Worm (Caenorhabditis elegans) whole organism, L4 larva: Measurements from ENCODE around the gene bgnt-1.3.

Experiments
- D1046.2 ChIP-seq: fragments of 200-800 bp; sonication (Bioruptor generic); IDR thresholded peaks from 2 replicates; pipeline ENCODE4 v1.3.6; 2022; ENCODE audit warnings: missing genetic modification characterization, missing compliant biosample characterization
- F49E8.2 ChIP-seq: sonication (generic microtip); optimal IDR thresholded peaks from 2 replicates; lab custom pipeline; 2016; ENCODE audit warnings: missing compliant biosample characterization, mild to moderate bottlenecking, missing genetic modification characterization, borderline replicate concordance
- aha-1 ChIP-seq: fragments of 150-350 bp; peaks from one replicate; lab custom pipeline; 2014; ENCODE audit warnings: missing biosample characterization, missing genetic modification characterization
- aly-2 ChIP-seq: sonication (generic microtip); optimal IDR thresholded peaks from 2 replicates; lab custom pipeline; 2018; ENCODE audit warnings: missing biosample characterization, missing genetic modification characterization
- ama-1 ChIP-seq: fragments of 150-350 bp; optimal IDR thresholded peaks from 2 replicates; lab custom pipeline; 2014; ENCODE audit warnings: inconsistent platforms, mixed read lengths
- attf-4 ChIP-seq: sonication (generic microtip); optimal IDR thresholded peaks from 3 replicates; lab custom pipeline; 2017; ENCODE audit warnings: missing biosample characterization, missing genetic modification characterization
- ceh-20 ChIP-seq: fragments of 200-800 bp; sonication (Bioruptor generic); IDR thresholded peaks from 2 replicates; pipeline ENCODE4 v1.3.6; 2022; ENCODE audit warnings: missing genetic modification reagents, missing genetic modification characterization, missing compliant biosample characterization
- ceh-44 ChIP-seq: fragments of 200-800 bp; sonication (Bioruptor generic); IDR thresholded peaks from 2 replicates; pipeline ENCODE4 v1.3.6; 2022; ENCODE audit warnings: missing genetic modification reagents, missing genetic modification characterization, missing compliant biosample characterization
- daf-16 ChIP-seq, 3 experiments: sonication (generic microtip); optimal IDR thresholded peaks; 2 replicates each; lab custom pipeline; 2016 to 2017; ENCODE audit warnings: missing genetic modification characterization in 3 of 3, missing genetic modification reagents in 3 of 3, mild to moderate bottlenecking in 2 of 3, missing compliant biosample characterization in 2 of 3, missing biosample characterization in 1 of 3, moderate library complexity in 1 of 3
- daf-19 ChIP-seq: fragments of 200-800 bp; sonication (Bioruptor generic); conservative IDR thresholded peaks from 2 replicates; pipeline ENCODE4 v1.3.6; 2022; ENCODE audit warnings: missing genetic modification characterization, missing compliant biosample characterization
- dmd-6 ChIP-seq: fragments of 200-800 bp; sonication (Bioruptor generic); IDR thresholded peaks from 2 replicates; pipeline ENCODE4 v1.3.6; 2022; ENCODE audit warnings: missing genetic modification reagents, missing genetic modification characterization, missing compliant biosample characterization
- dpl-1 ChIP-seq: fragments of 150-350 bp; optimal IDR thresholded peaks from 2 replicates; lab custom pipeline; 2014; ENCODE audit warnings: missing biosample characterization, missing genetic modification reagents, missing genetic modification characterization
- dve-1 ChIP-seq: sonication (generic microtip); optimal IDR thresholded peaks from 2 replicates; lab custom pipeline; 2017; ENCODE audit warnings: antibody characterized with exemption, mild to moderate bottlenecking, missing genetic modification characterization, missing compliant biosample characterization; ENCODE audit not compliant: insufficient read depth
- gei-8 ChIP-seq: fragments of 200-800 bp; sonication (Bioruptor generic); optimal IDR thresholded peaks from 2 replicates; lab custom pipeline; 2018; ENCODE audit warnings: mild to moderate bottlenecking, missing genetic modification characterization, missing compliant biosample characterization
- hif-1 ChIP-seq, 2 experiments: sonication (generic microtip); optimal IDR thresholded peaks; 2 replicates each; lab custom pipeline; 2016 to 2017; ENCODE audit warnings: missing compliant biosample characterization in 2 of 2, missing genetic modification characterization in 2 of 2, missing genetic modification reagents in 2 of 2, missing genotype in 2 of 2, mild to moderate bottlenecking in 1 of 2
- hlh-11 ChIP-seq: fragments of 200-800 bp; sonication (Bioruptor generic); optimal IDR thresholded peaks from 2 replicates; lab custom pipeline; 2018; ENCODE audit warnings: mild to moderate bottlenecking, missing genetic modification characterization, missing compliant biosample characterization
- hmg-1.1 ChIP-seq: fragments of 200-800 bp; sonication (Bioruptor generic); IDR thresholded peaks from 2 replicates; pipeline ENCODE4 v1.3.6; 2022; ENCODE audit warnings: missing genetic modification reagents, missing genetic modification characterization, missing compliant biosample characterization
- lim-7 ChIP-seq: fragments of 200-800 bp; sonication (Bioruptor generic); IDR thresholded peaks from 2 replicates; pipeline ENCODE4 v1.3.6; 2022; ENCODE audit warnings: missing genetic modification characterization, missing compliant biosample characterization
- lin-13 ChIP-seq: fragments of 150-350 bp; optimal IDR thresholded peaks from 2 replicates; lab custom pipeline; 2014; ENCODE audit warnings: missing biosample characterization, missing genetic modification reagents, missing genetic modification characterization
- lin-38 ChIP-seq: fragments of 200-800 bp; sonication (Bioruptor generic); IDR thresholded peaks from 2 replicates; pipeline ENCODE4 v1.3.6; 2022; ENCODE audit warnings: missing genetic modification reagents, missing genetic modification characterization, missing compliant biosample characterization
- lir-3 ChIP-seq: sonication (generic microtip); optimal IDR thresholded peaks from 2 replicates; lab custom pipeline; 2016; ENCODE audit warnings: mild to moderate bottlenecking, missing genetic modification characterization, missing compliant biosample characterization
- lsy-2 ChIP-seq, 2 experiments: fragments of 150-350 bp in 1 of 2; sonication (generic microtip) in 1 of 2; optimal IDR thresholded peaks; 2 replicates each; lab custom pipeline; 2014 to 2017; ENCODE audit warnings: missing biosample characterization in 2 of 2, missing genetic modification characterization in 2 of 2
- madf-9 ChIP-seq: fragments of 200-800 bp; sonication (Bioruptor generic); conservative IDR thresholded peaks from 2 replicates; pipeline ENCODE4 v1.3.6; 2022; ENCODE audit warnings: missing genetic modification reagents, missing genetic modification characterization, missing compliant biosample characterization
- mdl-1 ChIP-seq, 2 experiments: fragments of 150-350 bp in 1 of 2; sonication (generic microtip) in 1 of 2; optimal IDR thresholded peaks; 2 replicates each; lab custom pipeline; 2014 to 2017; ENCODE audit warnings: missing biosample characterization in 2 of 2, missing genetic modification characterization in 2 of 2
- mdt-29 ChIP-seq: fragments of 200-800 bp; sonication (Bioruptor generic); IDR thresholded peaks from 2 replicates; pipeline ENCODE4 v1.3.6; 2022; ENCODE audit warnings: missing genetic modification reagents, missing genetic modification characterization, missing compliant biosample characterization
- mep-1 ChIP-seq: fragments of 150-350 bp; sonication (generic microtip); optimal IDR thresholded peaks from 3 replicates; lab custom pipeline; 2014; ENCODE audit warnings: missing biosample characterization, missing genetic modification characterization
- mes-2 ChIP-seq: sonication (generic microtip); optimal IDR thresholded peaks from 2 replicates; lab custom pipeline; 2016; ENCODE audit warnings: missing genotype, mild to moderate bottlenecking, missing genetic modification characterization, missing compliant biosample characterization; ENCODE audit not compliant: poor library complexity, severe bottlenecking
- mxl-2 ChIP-seq: fragments of 200-800 bp; sonication (Bioruptor generic); conservative IDR thresholded peaks from 2 replicates; pipeline ENCODE4 v1.3.6; 2022; ENCODE audit warnings: missing genetic modification reagents, missing genetic modification characterization, missing compliant biosample characterization
- mxl-3 ChIP-seq: fragments of 200-800 bp; sonication (Bioruptor generic); optimal IDR thresholded peaks from 2 replicates; lab custom pipeline; 2018; ENCODE audit warnings: mild to moderate bottlenecking, missing genetic modification characterization, missing compliant biosample characterization
- nhr-10 ChIP-seq: fragments of 150-350 bp; optimal IDR thresholded peaks from 2 replicates; lab custom pipeline; 2014; ENCODE audit warnings: missing biosample characterization, missing genetic modification characterization
- nhr-102 ChIP-seq: sonication (generic microtip); optimal IDR thresholded peaks from 2 replicates; lab custom pipeline; 2016; ENCODE audit warnings: mild to moderate bottlenecking, missing genetic modification characterization, moderate library complexity, missing compliant biosample characterization
- nhr-28 ChIP-seq: fragments of 150-350 bp; optimal IDR thresholded peaks from 2 replicates; lab custom pipeline; 2014; ENCODE audit warnings: missing biosample characterization, missing genetic modification characterization
- nhr-41 ChIP-seq: fragments of 200-800 bp; sonication (Bioruptor generic); IDR thresholded peaks from 2 replicates; pipeline ENCODE4 v1.3.6; 2022; ENCODE audit warnings: missing genetic modification reagents, missing genetic modification characterization, missing compliant biosample characterization
- nhr-42 ChIP-seq: fragments of 200-800 bp; sonication (Bioruptor generic); IDR thresholded peaks from 2 replicates; pipeline ENCODE4 v1.3.6; 2022; ENCODE audit warnings: missing genetic modification characterization, missing compliant biosample characterization
- nhr-48 ChIP-seq: sonication (generic microtip); optimal IDR thresholded peaks from 2 replicates; lab custom pipeline; 2016; ENCODE audit warnings: mild to moderate bottlenecking, missing genetic modification characterization, missing compliant biosample characterization
- nhr-6 ChIP-seq: fragments of 150-350 bp; optimal IDR thresholded peaks from 2 replicates; lab custom pipeline; 2014; ENCODE audit warnings: missing biosample characterization, missing genetic modification characterization
- nhr-77 ChIP-seq: fragments of 150-350 bp; optimal IDR thresholded peaks from 2 replicates; lab custom pipeline; 2014; ENCODE audit warnings: missing biosample characterization, missing genetic modification characterization
- php-3 ChIP-seq: fragments of 200-800 bp; sonication (Bioruptor generic); IDR thresholded peaks from 2 replicates; pipeline ENCODE4 v1.3.6; 2022; ENCODE audit warnings: missing genetic modification reagents, missing genetic modification characterization, missing compliant biosample characterization
- pqm-1 ChIP-seq: sonication (generic microtip); optimal IDR thresholded peaks from 2 replicates; lab custom pipeline; 2017; ENCODE audit warnings: missing biosample characterization, missing genetic modification characterization
- snpc-4 ChIP-seq: fragments of 150-350 bp; optimal IDR thresholded peaks from 2 replicates; lab custom pipeline; 2014; ENCODE audit warnings: missing biosample characterization, missing genetic modification characterization
- spr-1 ChIP-seq: sonication (generic microtip); optimal IDR thresholded peaks from 2 replicates; lab custom pipeline; 2016; ENCODE audit warnings: mild to moderate bottlenecking, missing genetic modification characterization, missing compliant biosample characterization
- spr-3 ChIP-seq: fragments of 200-800 bp; sonication (Bioruptor generic); optimal IDR thresholded peaks from 2 replicates; lab custom pipeline; 2018; ENCODE audit warnings: mild to moderate bottlenecking, missing genetic modification characterization, missing compliant biosample characterization
- tag-97 ChIP-seq: fragments of 200-800 bp; sonication (Bioruptor generic); IDR thresholded peaks from 2 replicates; pipeline ENCODE4 v1.3.6; 2022; ENCODE audit warnings: missing genetic modification characterization, missing compliant biosample characterization
- unc-130 ChIP-seq: sonication (generic microtip); optimal IDR thresholded peaks from 2 replicates; lab custom pipeline; 2016; ENCODE audit warnings: missing genetic modification reagents, missing genetic modification characterization, missing compliant biosample characterization
- unc-39 ChIP-seq: sonication (generic microtip); optimal IDR thresholded peaks from 2 replicates; lab custom pipeline; 2017; ENCODE audit warnings: missing biosample characterization, missing genetic modification characterization
- zip-11 ChIP-seq: fragments of 200-800 bp; sonication (Bioruptor generic); IDR thresholded peaks from 2 replicates; pipeline ENCODE4 v1.3.6; 2022; ENCODE audit warnings: missing genetic modification characterization, missing compliant biosample characterization
- ztf-11 ChIP-seq: fragments of 150-350 bp; optimal IDR thresholded peaks from 2 replicates; lab custom pipeline; 2014; ENCODE audit warnings: missing biosample characterization, missing genetic modification characterization

bgnt-1.3 gene

ce11 chrV:16277918-16278317 is 21.6 kb upstream of the bgnt-1.3 start, which contains the start of gene cyp-37B1:
TSS of gene cyp-37B1 (plus strand) at chrV:16278116.
- TF ChIP-seq nhr-6 (tag; lab: Kevin White, UChicago) (no peak), lsy-2 (tag; optimal IDR thresholded peaks at IDR 0.05; lab: Kevin White, UChicago) (no peak), nhr-41 (GFP tag; lab: Robert Waterston, UW) (no peak), spr-1 (tag; lab: Kevin White, UChicago) (no peak), aha-1 (tag; lab: Kevin White, UChicago) (no peak), nhr-42 (GFP tag; lab: Robert Waterston, UW) (no peak), mdl-1 (tag; optimal IDR thresholded peaks at IDR 0.05; lab: Kevin White, UChicago) (no peak), unc-39 (tag; lab: Kevin White, UChicago) (no peak), lim-7 (GFP tag; lab: Robert Waterston, UW) (no peak), unc-130 (GFP tag; lab: Kevin White, UChicago) (no peak), daf-16 (GFP tag; optimal IDR thresholded peaks at IDR 0.05; lab: Kevin White, UChicago) (no peak), daf-16 (tag; optimal IDR thresholded peaks at IDR 0.05; lab: Kevin White, UChicago) (peak; percentile 95), ceh-20 (GFP tag; lab: Robert Waterston, UW) (no peak), tag-97 (GFP tag; lab: Robert Waterston, UW) (no peak), gei-8 (no peak), ama-1 (lab: Kevin White, UChicago) (no peak), mes-2 (tag; lab: Kevin White, UChicago) (no peak), hif-1 (tag; optimal IDR thresholded peaks at IDR 0.05; lab: Kevin White, UChicago) (no peak), pqm-1 (peak; percentile 89), daf-19 (no peak), dpl-1 (no peak), lin-13 (GFP tag; lab: Kevin White, UChicago) (no peak), attf-4 (tag; lab: Kevin White, UChicago) (no peak), zip-11 (GFP tag; lab: Robert Waterston, UW) (no peak), aly-2 (tag; lab: Kevin White, UChicago) (no peak), dmd-6 (GFP tag; lab: Robert Waterston, UW) (peak; percentile 90), nhr-28 (tag; lab: Kevin White, UChicago) (peak; percentile 97), mxl-3 (GFP tag; lab: Kevin White, UChicago) (no peak), ztf-11 (tag; lab: Kevin White, UChicago) (no peak), lin-38 (GFP tag; lab: Robert Waterston, UW) (no peak), mxl-2 (no peak), snpc-4 (no peak), nhr-102 (tag; lab: Kevin White, UChicago) (peak; percentile 73), dve-1 (tag; lab: Kevin White, UChicago) (peak; percentile 87), F49E8.2 (no peak), nhr-48 (peak; percentile 69), nhr-77 (tag; lab: Kevin White, UChicago) (peak; percentile 87), hmg-1.1 (GFP tag; lab: Robert Waterston, UW) (no peak), hlh-11 (peak; percentile 85), mep-1 (tag; lab: Kevin White, UChicago) (no peak), php-3 (GFP tag; lab: Robert Waterston, UW) (peak; percentile 82), madf-9 (GFP tag; lab: Robert Waterston, UW) (no peak), spr-3 (GFP tag; lab: Kevin White, UChicago) (no peak), nhr-10 (no peak), mdt-29 (GFP tag; lab: Robert Waterston, UW) (no peak), D1046.2 (GFP tag; lab: Robert Waterston, UW) (no peak), ceh-44 (GFP tag; lab: Robert Waterston, UW) (no peak), lir-3 (tag; lab: Kevin White, UChicago) (no peak)
- TF ChIP-seq, all 104 proteins: peak for 10
